Worm (Caenorhabditis elegans): ENCODE measurements around the gene mcm-2.

mcm-2 gene

DNA sequence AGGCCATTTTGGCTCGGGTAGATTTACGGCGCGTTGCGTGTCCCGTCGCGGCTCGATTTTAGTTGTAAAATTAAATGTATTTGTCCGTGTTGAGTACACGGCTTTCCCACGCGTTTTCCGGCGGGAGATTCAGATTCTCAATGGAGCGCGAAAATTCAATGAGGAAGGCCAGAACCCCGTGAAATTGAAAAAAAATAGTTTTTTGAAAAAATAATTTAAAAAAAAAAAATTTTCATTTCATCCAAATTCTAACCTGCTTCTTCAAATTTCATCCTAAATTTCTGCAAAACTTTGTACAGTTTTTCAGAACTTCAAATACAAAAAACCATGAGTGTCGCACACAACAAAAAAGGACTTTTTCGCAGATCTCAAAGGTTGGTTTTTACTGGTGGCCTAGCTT, 2.3 kb upstream of the mcm-2 start, which contains the start of gene glb-29:
glb-29 (plus strand) TSS at position 301 of the 400 bp plus-strand sequence.
- TF ChIP-seq ZK546.5 (tag; optimal IDR thresholded peaks at IDR 0.05) (no peak), ama-1 (optimal IDR thresholded peaks at IDR 0.05) (no peak), lin-15B (tag; optimal IDR thresholded peaks at IDR 0.05) (no peak), elt-1 (tag; optimal IDR thresholded peaks at IDR 0.05) (no peak), nhr-237 (tag; optimal IDR thresholded peaks at IDR 0.05) (no peak), nhr-76 (tag; optimal IDR thresholded peaks at IDR 0.05) (no peak), nhr-11 (tag; optimal IDR thresholded peaks at IDR 0.05) (no peak), nhr-12 (tag; optimal IDR thresholded peaks at IDR 0.05) (no peak), hmg-11 (tag; optimal IDR thresholded peaks at IDR 0.05) (no peak), fkh-2 (tag; optimal IDR thresholded peaks at IDR 0.05) (no peak), nhr-25 (tag; optimal IDR thresholded peaks at IDR 0.05) (no peak), jun-1 (tag; optimal IDR thresholded peaks at IDR 0.05) (no peak), fkh-10 (GFP tag; optimal IDR thresholded peaks at IDR 0.05) (no peak), aly-2 (tag; optimal IDR thresholded peaks at IDR 0.05) (no peak), skn-1 (tag; optimal IDR thresholded peaks at IDR 0.05) (no peak), nfya-1 (tag; optimal IDR thresholded peaks at IDR 0.05; ENCODE audit: insufficient read depth) (no peak), ceh-16 (tag; optimal IDR thresholded peaks at IDR 0.05) (no peak), nhr-77 (tag; optimal IDR thresholded peaks at IDR 0.05) (no peak)

ce11 chrII:12005981-12006380, 444 bp downstream of the mcm-2 start:
- TF ChIP-seq fkh-2 (tag; optimal IDR thresholded peaks at IDR 0.05): no peak
- no peak for TF ChIP-seq ZK546.5 (tag; optimal IDR thresholded peaks at IDR 0.05)
- TF ChIP-seq hmg-11 (tag; optimal IDR thresholded peaks at IDR 0.05): no peak
- TF ChIP-seq unc-39 (tag; optimal IDR thresholded peaks at IDR 0.05): no peak
- no peak for TF ChIP-seq nhr-28 (tag; optimal IDR thresholded peaks at IDR 0.05)
- no peak for TF ChIP-seq nhr-25 (tag; optimal IDR thresholded peaks at IDR 0.05)
- no peak for TF ChIP-seq lin-15B (tag; optimal IDR thresholded peaks at IDR 0.05)
- TF ChIP-seq R02D3.7 (tag; optimal IDR thresholded peaks at IDR 0.05): no peak
- no peak for TF ChIP-seq elt-2 (tag; optimal IDR thresholded peaks at IDR 0.05)
- no peak for TF ChIP-seq fkh-10 (GFP tag; optimal IDR thresholded peaks at IDR 0.05)
- no peak for TF ChIP-seq tbx-2 (tag; optimal IDR thresholded peaks at IDR 0.05)
- no peak for TF ChIP-seq nhr-43 (tag; optimal IDR thresholded peaks at IDR 0.05; ENCODE audit: poor library complexity, severe bottlenecking)
- no peak for TF ChIP-seq nhr-237 (tag; optimal IDR thresholded peaks at IDR 0.05)
- no peak for TF ChIP-seq ceh-16 (tag; optimal IDR thresholded peaks at IDR 0.05)

- no peak for TF ChIP-seq unc-39 (tag; optimal IDR thresholded peaks at IDR 0.05)
- TF ChIP-seq nhr-237 (tag; optimal IDR thresholded peaks at IDR 0.05): no peak
- TF ChIP-seq R02D3.7 (tag; optimal IDR thresholded peaks at IDR 0.05): no peak
- no peak for TF ChIP-seq ceh-9 (tag; optimal IDR thresholded peaks at IDR 0.05)
- TF ChIP-seq fos-1 (tag; optimal IDR thresholded peaks at IDR 0.05): no peak
- TF ChIP-seq tbx-2 (tag; optimal IDR thresholded peaks at IDR 0.05): no peak
- no peak for TF ChIP-seq sea-2 (GFP tag; optimal IDR thresholded peaks at IDR 0.05)
- no peak for TF ChIP-seq unc-62 (GFP tag; optimal IDR thresholded peaks at IDR 0.05)
- TF ChIP-seq ceh-82 (tag; optimal IDR thresholded peaks at IDR 0.05): no peak
- no peak for TF ChIP-seq nhr-11 (tag; optimal IDR thresholded peaks at IDR 0.05)
- no peak for TF ChIP-seq pha-4 (tag; optimal IDR thresholded peaks at IDR 0.05)
- TF ChIP-seq mdl-1 (tag; optimal IDR thresholded peaks at IDR 0.05): no peak
- TF ChIP-seq ceh-16 (tag; optimal IDR thresholded peaks at IDR 0.05): no peak
- TF ChIP-seq nfya-1 (tag; optimal IDR thresholded peaks at IDR 0.05; ENCODE audit: insufficient read depth): no peak
- TF ChIP-seq nhr-23 (tag; optimal IDR thresholded peaks at IDR 0.05): no peak
- no peak for TF ChIP-seq egl-27 (tag; optimal IDR thresholded peaks at IDR 0.05)
- no peak for TF ChIP-seq nhr-77 (tag; optimal IDR thresholded peaks at IDR 0.05)
- no peak for TF ChIP-seq egl-5 (tag; optimal IDR thresholded peaks at IDR 0.05)
- TF ChIP-seq lin-15B (tag; optimal IDR thresholded peaks at IDR 0.05): no peak
- no peak for TF ChIP-seq skn-1 (tag; optimal IDR thresholded peaks at IDR 0.05)
These were observed 7.5 kb downstream of the mcm-2 start, which contains the start of gene Y17G7B.23 for ce11 chrII:11998903-11999302. Gene Y17G7B.23, plus strand, starts transcription at chrII:11999203.

ce11 chrII:11994940-11995339, 11.5 kb downstream of the mcm-2 start:
- TF ChIP-seq nhr-43 (tag; optimal IDR thresholded peaks at IDR 0.05; ENCODE audit: poor library complexity, severe bottlenecking) (no peak), ceh-9 (tag; optimal IDR thresholded peaks at IDR 0.05) (no peak), jun-1 (tag; optimal IDR thresholded peaks at IDR 0.05) (no peak), unc-62 (GFP tag; optimal IDR thresholded peaks at IDR 0.05) (no peak), nhr-23 (tag; optimal IDR thresholded peaks at IDR 0.05) (no peak), zag-1 (tag; optimal IDR thresholded peaks at IDR 0.05) (no peak), sea-2 (GFP tag; optimal IDR thresholded peaks at IDR 0.05) (no peak), ZK546.5 (tag; optimal IDR thresholded peaks at IDR 0.05) (no peak), nhr-76 (tag; optimal IDR thresholded peaks at IDR 0.05) (no peak), R02D3.7 (tag; optimal IDR thresholded peaks at IDR 0.05) (no peak), egl-27 (tag; optimal IDR thresholded peaks at IDR 0.05) (no peak), egl-5 (tag; optimal IDR thresholded peaks at IDR 0.05) (no peak), nhr-77 (tag; optimal IDR thresholded peaks at IDR 0.05) (no peak), fkh-2 (tag; optimal IDR thresholded peaks at IDR 0.05) (no peak), fos-1 (tag; optimal IDR thresholded peaks at IDR 0.05) (no peak), nfya-1 (tag; optimal IDR thresholded peaks at IDR 0.05; ENCODE audit: insufficient read depth) (no peak), lin-15B (tag; optimal IDR thresholded peaks at IDR 0.05) (no peak), unc-39 (tag; optimal IDR thresholded peaks at IDR 0.05) (no peak)
